Worm (Caenorhabditis elegans) whole organism, early embryonic: ENCODE data around the gene dos-1.

Experiments used
- B0310.2 ChIP-seq: sonication (generic microtip); optimal IDR thresholded peaks from 2 replicates; lab custom pipeline; 2016; ENCODE audit warnings: mild to moderate bottlenecking, missing genetic modification characterization, missing compliant biosample characterization
- F13C5.2 ChIP-seq: sonication (generic microtip); optimal IDR thresholded peaks from 2 replicates; lab custom pipeline; 2017; ENCODE audit warnings: mild to moderate bottlenecking, missing genetic modification characterization, inconsistent platforms, missing compliant biosample characterization
- aly-1 ChIP-seq: sonication (generic microtip); optimal IDR thresholded peaks from 2 replicates; lab custom pipeline; 2016; ENCODE audit warnings: missing genetic modification characterization, missing compliant biosample characterization
- ama-1 ChIP-seq: fragments of 150-350 bp; optimal IDR thresholded peaks from 2 replicates; lab custom pipeline; 2014
- ceh-13 ChIP-seq: fragments of 200-800 bp; sonication (Bioruptor generic); optimal IDR thresholded peaks from 2 replicates; lab custom pipeline; 2018; ENCODE audit warnings: mild to moderate bottlenecking, missing genetic modification characterization, missing compliant biosample characterization
- ceh-36 ChIP-seq: sonication (generic microtip); optimal IDR thresholded peaks from 2 replicates; lab custom pipeline; 2016; ENCODE audit warnings: missing genetic modification characterization, inconsistent platforms, missing compliant biosample characterization
- ets-7 ChIP-seq: sonication (generic microtip); optimal IDR thresholded peaks from 2 replicates; lab custom pipeline; 2016; ENCODE audit warnings: missing genotype, missing genetic modification characterization, missing compliant biosample characterization
- flt-1 ChIP-seq: fragments of 200-800 bp; sonication (Bioruptor generic); IDR thresholded peaks from 2 replicates; pipeline ENCODE4 v1.3.6; 2022; ENCODE audit warnings: missing genetic modification characterization, missing compliant biosample characterization
- hmbx-1 ChIP-seq: sonication (generic microtip); optimal IDR thresholded peaks from 2 replicates; lab custom pipeline; 2016; ENCODE audit warnings: mild to moderate bottlenecking, missing genetic modification characterization, missing compliant biosample characterization
- hmg-4 ChIP-seq: fragments of 200-800 bp; sonication (Bioruptor generic); optimal IDR thresholded peaks from 2 replicates; lab custom pipeline; 2018; ENCODE audit warnings: mild to moderate bottlenecking, missing genetic modification characterization, missing compliant biosample characterization
- hnd-1 ChIP-seq: sonication (generic microtip); optimal IDR thresholded peaks from 2 replicates; lab custom pipeline; 2016; ENCODE audit warnings: missing genetic modification characterization, missing compliant biosample characterization
- pes-1 ChIP-seq: fragments of 200-800 bp; sonication (Bioruptor generic); IDR thresholded peaks from 2 replicates; pipeline ENCODE4 v1.3.6; 2022; ENCODE audit warnings: missing genetic modification reagents, missing genetic modification characterization, missing compliant biosample characterization
- scrt-1 ChIP-seq: fragments of 200-800 bp; sonication (Bioruptor generic); IDR thresholded peaks from 2 replicates; pipeline ENCODE4 v1.3.6; 2022; ENCODE audit warnings: missing genetic modification characterization, missing compliant biosample characterization
- sea-1 ChIP-seq: fragments of 200-800 bp; sonication (Bioruptor generic); conservative IDR thresholded peaks from 2 replicates; pipeline ENCODE4 v1.3.6; 2022; ENCODE audit warnings: missing genetic modification characterization, missing compliant biosample characterization
- tbx-11 ChIP-seq: fragments of 200-800 bp; sonication (Bioruptor generic); IDR thresholded peaks from 2 replicates; pipeline ENCODE4 v1.3.6; 2022; ENCODE audit warnings: missing genetic modification characterization, missing compliant biosample characterization
- tbx-37 ChIP-seq: fragments of 200-800 bp; sonication (Bioruptor generic); conservative IDR thresholded peaks from 2 replicates; pipeline ENCODE4 v1.3.6; 2022; ENCODE audit warnings: missing genetic modification reagents, missing genetic modification characterization, missing compliant biosample characterization
- tra-4 ChIP-seq: sonication (generic microtip); optimal IDR thresholded peaks from 2 replicates; lab custom pipeline; 2017; ENCODE audit warnings: missing genetic modification characterization, missing compliant biosample characterization

The dos-1 gene

ce11 chrIII:9110270-9110669, 6.5 kb downstream of the dos-1 start:
- TF ChIP-seq B0310.2 (no peak), sea-1 (GFP tag; lab: Robert Waterston, UW) (no peak), tra-4 (tag; lab: Kevin White, UChicago) (no peak), flt-1 (GFP tag; lab: Robert Waterston, UW) (no peak), ceh-36 (tag; lab: Kevin White, UChicago) (no peak), F13C5.2 (tag; lab: Kevin White, UChicago) (no peak), hmbx-1 (tag; lab: Kevin White, UChicago) (no peak), ama-1 (lab: Kevin White, UChicago) (no peak), ets-7 (tag; lab: Kevin White, UChicago) (no peak), hmg-4 (no peak), scrt-1 (no peak), tbx-37 (GFP tag; lab: Robert Waterston, UW) (no peak), pes-1 (GFP tag; lab: Robert Waterston, UW) (no peak), tbx-11 (no peak), aly-1 (no peak), hnd-1 (tag; lab: Kevin White, UChicago) (no peak)

ce11 chrIII:9110914-9111313, 7.2 kb downstream of the dos-1 start:
- 0 out of 2 replicates have a peak, but pooled peaks have one; percentile 35 for TF ChIP-seq tbx-37 (GFP tag; lab: Robert Waterston, UW)
- peak; percentile 69; the same call in 1 of the 2 replicates for TF ChIP-seq scrt-1
- peak; percentile 53 for TF ChIP-seq flt-1 (GFP tag; lab: Robert Waterston, UW)
- peak; percentile 77 for TF ChIP-seq pes-1 (GFP tag; lab: Robert Waterston, UW)

ce11 chrIII:9112479-9112878, 8.7 kb downstream of the dos-1 start:
- peak; percentile 67 for TF ChIP-seq F13C5.2 (tag; lab: Kevin White, UChicago)
- TF ChIP-seq pes-1 (GFP tag; lab: Robert Waterston, UW) = no peak
- no peak for TF ChIP-seq flt-1 (GFP tag; lab: Robert Waterston, UW)
- peak; percentile 80 for TF ChIP-seq hmg-4
- peak; percentile 19 for TF ChIP-seq aly-1

- no peak for TF ChIP-seq ets-7 (tag; lab: Kevin White, UChicago)
- TF ChIP-seq F13C5.2 (tag; lab: Kevin White, UChicago) = no peak
- TF ChIP-seq B0310.2 = no peak
- TF ChIP-seq ama-1 (lab: Kevin White, UChicago) = no peak
- TF ChIP-seq tbx-11 = no peak
- TF ChIP-seq hmg-4 = no peak
- no peak for TF ChIP-seq hnd-1 (tag; lab: Kevin White, UChicago)
These were observed 10.3 kb downstream of the dos-1 start for ce11 chrIII:9114076-9114475.

- TF ChIP-seq B0310.2 (no peak), hmg-4 (peak; percentile 23)
These were observed 10.9 kb downstream of the dos-1 start, which contains the start of gene ZK512.1 for ce11 chrIII:9114649-9115048. TSS of gene ZK512.1 (plus strand) at chrIII:9114949.

ce11 chrIII:9115745-9116144, 12.0 kb downstream of the dos-1 start:
- TF ChIP-seq aly-1 (no peak), ceh-13 (GFP tag; lab: Kevin White, UChicago) (no peak), tbx-11 (no peak), tbx-37 (GFP tag; lab: Robert Waterston, UW) (no peak), sea-1 (GFP tag; lab: Robert Waterston, UW) (no peak), ama-1 (lab: Kevin White, UChicago) (no peak), hmg-4 (no peak), hmbx-1 (tag; lab: Kevin White, UChicago) (no peak), pes-1 (GFP tag; lab: Robert Waterston, UW) (no peak), F13C5.2 (tag; lab: Kevin White, UChicago) (no peak)

- no peak for TF ChIP-seq B0310.2
- TF ChIP-seq hnd-1 (tag; lab: Kevin White, UChicago) = no peak
- TF ChIP-seq ets-7 (tag; lab: Kevin White, UChicago) = no peak
- no peak for TF ChIP-seq ama-1 (lab: Kevin White, UChicago)
- no peak for TF ChIP-seq aly-1
- TF ChIP-seq pes-1 (GFP tag; lab: Robert Waterston, UW) = no peak
- TF ChIP-seq flt-1 (GFP tag; lab: Robert Waterston, UW) = no peak
- no peak for TF ChIP-seq hmg-4
- TF ChIP-seq ceh-13 (GFP tag; lab: Kevin White, UChicago) = no peak
- no peak for TF ChIP-seq tbx-11
- TF ChIP-seq tbx-37 (GFP tag; lab: Robert Waterston, UW) = no peak
- TF ChIP-seq F13C5.2 (tag; lab: Kevin White, UChicago) = no peak
- TF ChIP-seq hmbx-1 (tag; lab: Kevin White, UChicago) = no peak
- no peak for TF ChIP-seq sea-1 (GFP tag; lab: Robert Waterston, UW)
These were observed 14.6 kb downstream of the dos-1 start, which contains the start of gene grl-11 for ce11 chrIII:9118314-9118850. TSS of gene grl-11 (minus strand) at chrIII:9118364.

ce11 chrIII:9118921-9119606, 15.3 kb downstream of the dos-1 start, which contains the start of gene ced-11:
TSS of gene ced-11 (plus strand) at chrIII:9119556.
- no peak for TF ChIP-seq scrt-1
- no peak for TF ChIP-seq ama-1 (lab: Kevin White, UChicago)
- TF ChIP-seq ceh-13 (GFP tag; lab: Kevin White, UChicago) = no peak
- no peak for TF ChIP-seq aly-1
- no peak for TF ChIP-seq B0310.2
- TF ChIP-seq tbx-37 (GFP tag; lab: Robert Waterston, UW) = no peak
- TF ChIP-seq tra-4 (tag; lab: Kevin White, UChicago) = no peak
- no peak for TF ChIP-seq hmbx-1 (tag; lab: Kevin White, UChicago)
- TF ChIP-seq tbx-11 = no peak
- TF ChIP-seq hnd-1 (tag; lab: Kevin White, UChicago) = no peak
- no peak for TF ChIP-seq flt-1 (GFP tag; lab: Robert Waterston, UW)
- no peak for TF ChIP-seq hmg-4
- no peak for TF ChIP-seq ceh-36 (tag; lab: Kevin White, UChicago)
- TF ChIP-seq F13C5.2 (tag; lab: Kevin White, UChicago) = no peak
- TF ChIP-seq pes-1 (GFP tag; lab: Robert Waterston, UW) = no peak
- TF ChIP-seq ets-7 (tag; lab: Kevin White, UChicago) = no peak
- no peak for TF ChIP-seq sea-1 (GFP tag; lab: Robert Waterston, UW)
